Worm (Caenorhabditis elegans) whole organism, dauer: ENCODE data around the gene F46C5.6.

Source experiments
- unc-62 ChIP-seq: sonication (generic microtip); optimal IDR thresholded peaks from 2 replicates; lab custom pipeline; 2017; ENCODE audit warnings: missing biosample characterization, missing genetic modification reagents, missing genetic modification characterization

F46C5.6 gene

ce11 chrII:8856524-8856923 lies 12.2 kb upstream of the F46C5.6 start:
- no peak for TF ChIP-seq unc-62 (GFP tag; lab: Kevin White, UChicago)

ce11 chrII:8854874-8855273 lies 10.6 kb upstream of the F46C5.6 start:
- TF ChIP-seq unc-62 (GFP tag; lab: Kevin White, UChicago): no peak

- TF ChIP-seq unc-62 (GFP tag; lab: Kevin White, UChicago): no peak
Observed at ce11 chrII:8853960-8854359, 9.6 kb upstream of the F46C5.6 start.

ce11 chrII:8853238-8853637 lies 8.9 kb upstream of the F46C5.6 start:
- TF ChIP-seq unc-62 (GFP tag; lab: Kevin White, UChicago): no peak

ce11 chrII:8851996-8852587 lies 7.8 kb upstream of the F46C5.6 start, which contains the start of gene oac-46:
Gene oac-46 (minus strand): TSS chrII:8852096.
- no peak for TF ChIP-seq unc-62 (GFP tag; lab: Kevin White, UChicago)

ce11 chrII:8848984-8849383 lies 4.7 kb upstream of the F46C5.6 start:
- no peak for TF ChIP-seq unc-62 (GFP tag; lab: Kevin White, UChicago)

- no peak for TF ChIP-seq unc-62 (GFP tag; lab: Kevin White, UChicago)
Observed at ce11 chrII:8845932-8846331, 1.6 kb upstream of the F46C5.6 start.

- no peak for TF ChIP-seq unc-62 (GFP tag; lab: Kevin White, UChicago)
Observed at ce11 chrII:8845298-8845697, 983 bp upstream of the F46C5.6 start, which contains the start of gene agxt-1. Gene agxt-1 (plus strand): TSS chrII:8845598.

- TF ChIP-seq unc-62 (GFP tag; lab: Kevin White, UChicago): no peak
Observed at ce11 chrII:8839025-8839424, 5.3 kb downstream of the F46C5.6 start, which contains the start of gene F46C5.7. Gene F46C5.7 (plus strand): TSS chrII:8839325.

ce11 chrII:8835857-8836256 lies 8.5 kb downstream of the F46C5.6 start, which contains the start of gene F46C5.4:
Gene F46C5.4 (plus strand): TSS chrII:8836078.
- no peak for TF ChIP-seq unc-62 (GFP tag; lab: Kevin White, UChicago)

- TF ChIP-seq unc-62 (GFP tag; lab: Kevin White, UChicago): no peak
Observed at ce11 chrII:8832941-8833340, 11.4 kb downstream of the F46C5.6 start.

- no peak for TF ChIP-seq unc-62 (GFP tag; lab: Kevin White, UChicago)
Observed at ce11 chrII:8830917-8831316, 13.4 kb downstream of the F46C5.6 start.

- TF ChIP-seq unc-62 (GFP tag; lab: Kevin White, UChicago): no peak
Observed at ce11 chrII:8829189-8829588, 15.1 kb downstream of the F46C5.6 start, which contains the start of gene F46C5.2. Gene F46C5.2 (minus strand): TSS chrII:8829289.

ce11 chrII:8825769-8826168 lies 18.5 kb downstream of the F46C5.6 start, which contains the start of gene nas-25:
Gene nas-25 (plus strand): TSS chrII:8826069.
- TF ChIP-seq unc-62 (GFP tag; lab: Kevin White, UChicago): no peak

- TF ChIP-seq unc-62 (GFP tag; lab: Kevin White, UChicago): no peak
Observed at ce11 chrII:8822711-8823110, 21.6 kb downstream of the F46C5.6 start.

- no peak for TF ChIP-seq unc-62 (GFP tag; lab: Kevin White, UChicago)
Observed at ce11 chrII:8821140-8821595, 23.1 kb downstream of the F46C5.6 start, which contains the start of gene F46C5.1. Gene F46C5.1 (minus strand): TSS chrII:8821190.
